Worm (Caenorhabditis elegans) whole organism, L1 larva: Measurements from ENCODE around the gene irk-3.

Experiments
- aly-2 ChIP-seq: fragments of 150-350 bp; optimal IDR thresholded peaks from 2 replicates; lab custom pipeline; 2014; ENCODE audit warnings: missing biosample characterization, missing genetic modification characterization
- ama-1 ChIP-seq: fragments of 150-350 bp; optimal IDR thresholded peaks from 2 replicates; lab custom pipeline; 2014
- blmp-1 ChIP-seq: fragments of 150-350 bp; optimal IDR thresholded peaks from 2 replicates; lab custom pipeline; 2014; ENCODE audit warnings: missing biosample characterization, missing genetic modification characterization
- ceh-8 ChIP-seq: fragments of 200-800 bp; sonication (Bioruptor generic); optimal IDR thresholded peaks from 2 replicates; lab custom pipeline; 2018; ENCODE audit warnings: mild to moderate bottlenecking, missing genetic modification characterization, moderate library complexity, missing compliant biosample characterization
- ceh-82 ChIP-seq, 3 experiments: fragments of 150-350 bp in 1 of 3; sonication (generic microtip) in 2 of 3; optimal IDR thresholded peaks; 2 replicates each; lab custom pipeline; 2014 to 2017; ENCODE audit warnings: missing biosample characterization in 3 of 3, missing genetic modification characterization in 3 of 3
- dpl-1 ChIP-seq, 3 experiments: fragments of 150-350 bp in 2 of 3; sonication (generic microtip) in 1 of 3; optimal IDR thresholded peaks; 2 replicates each; lab custom pipeline; 2014 to 2017; ENCODE audit warnings: missing biosample characterization in 3 of 3, missing genetic modification characterization in 3 of 3, missing genetic modification reagents in 3 of 3
- efl-1 ChIP-seq, 4 experiments: fragments of 150-350 bp; optimal IDR thresholded peaks in 3 of 4; peaks in 1 of 4; 1 replicate in 1 of 4; 2 replicates in 3 of 4; lab custom pipeline; 2014; ENCODE audit warnings: missing biosample characterization in 2 of 4, missing genetic modification characterization in 2 of 4, missing genetic modification reagents in 2 of 4
- egl-13 ChIP-seq: sonication (generic microtip); optimal IDR thresholded peaks from 2 replicates; lab custom pipeline; 2016; ENCODE audit warnings: missing genotype, missing genetic modification reagents, missing genetic modification characterization, missing compliant biosample characterization
- elt-2 ChIP-seq: sonication (generic microtip); optimal IDR thresholded peaks from 2 replicates; lab custom pipeline; 2016; ENCODE audit warnings: missing genetic modification characterization, mild to moderate bottlenecking, inconsistent platforms, missing compliant biosample characterization, missing genetic modification reagents
- ets-5 ChIP-seq: fragments of 200-800 bp; sonication (Bioruptor generic); IDR thresholded peaks from 2 replicates; pipeline ENCODE4 v1.3.6; 2022; ENCODE audit warnings: missing genetic modification characterization, missing compliant biosample characterization
- grh-1 ChIP-seq: fragments of 200-800 bp; sonication (Bioruptor generic); IDR thresholded peaks from 2 replicates; pipeline ENCODE4 v1.3.6; 2022; ENCODE audit warnings: missing genetic modification reagents, missing genetic modification characterization, missing compliant biosample characterization
- hlh-17 ChIP-seq: fragments of 200-800 bp; sonication (Bioruptor generic); optimal IDR thresholded peaks from 2 replicates; lab custom pipeline; 2018; ENCODE audit warnings: missing genetic modification characterization, mild to moderate bottlenecking, missing compliant biosample characterization, moderate library complexity, borderline replicate concordance
- hpl-2 ChIP-seq: fragments of 150-350 bp; optimal IDR thresholded peaks from 2 replicates; lab custom pipeline; 2014; ENCODE audit warnings: missing biosample characterization, missing genetic modification reagents, missing genetic modification characterization
- irx-1 ChIP-seq: sonication (generic microtip); optimal IDR thresholded peaks from 2 replicates; lab custom pipeline; 2016; ENCODE audit warnings: missing genetic modification characterization, missing compliant biosample characterization
- jun-1 ChIP-seq: fragments of 150-350 bp; optimal IDR thresholded peaks from 2 replicates; lab custom pipeline; 2014; ENCODE audit warnings: missing biosample characterization, missing genetic modification reagents, missing genetic modification characterization
- lin-14 ChIP-seq: fragments of 200-800 bp; sonication (Bioruptor generic); optimal IDR thresholded peaks from 2 replicates; lab custom pipeline; 2018; ENCODE audit warnings: mild to moderate bottlenecking, missing genetic modification characterization, moderate library complexity, missing compliant biosample characterization
- lin-15B ChIP-seq: fragments of 150-350 bp; sonication (generic microtip); optimal IDR thresholded peaks from 3 replicates; lab custom pipeline; 2014; ENCODE audit warnings: missing biosample characterization, missing genetic modification characterization
- lin-35 ChIP-seq, 2 experiments: fragments of 150-350 bp; optimal IDR thresholded peaks; 2 replicates each; lab custom pipeline; 2014; ENCODE audit warnings: missing biosample characterization in 2 of 2, missing genetic modification characterization in 2 of 2, missing genetic modification reagents in 2 of 2
- lir-3 ChIP-seq: sonication (generic microtip); optimal IDR thresholded peaks from 2 replicates; lab custom pipeline; 2016; ENCODE audit warnings: mild to moderate bottlenecking, missing genetic modification characterization, moderate library complexity, missing compliant biosample characterization; ENCODE audit not compliant: poor library complexity
- lsy-2 ChIP-seq, 2 experiments: fragments of 150-350 bp; optimal IDR thresholded peaks; 2 replicates each; lab custom pipeline; 2014; ENCODE audit warnings: missing biosample characterization in 2 of 2, missing genetic modification characterization in 2 of 2
- mab-9 ChIP-seq: fragments of 200-800 bp; sonication (Bioruptor generic); IDR thresholded peaks from 2 replicates; pipeline ENCODE4 v1.3.6; 2022; ENCODE audit warnings: missing genetic modification reagents, missing genetic modification characterization, missing compliant biosample characterization
- mep-1 ChIP-seq: fragments of 150-350 bp; optimal IDR thresholded peaks from 2 replicates; lab custom pipeline; 2014; ENCODE audit warnings: missing biosample characterization, missing genetic modification characterization
- nhr-11 ChIP-seq: fragments of 150-350 bp; optimal IDR thresholded peaks from 2 replicates; lab custom pipeline; 2014; ENCODE audit warnings: missing biosample characterization, missing genetic modification characterization
- nhr-19 ChIP-seq: fragments of 200-800 bp; sonication (Bioruptor generic); conservative IDR thresholded peaks from 2 replicates; pipeline ENCODE4 v1.3.6; 2022; ENCODE audit warnings: missing genetic modification characterization, missing compliant biosample characterization
- nhr-20 ChIP-seq: sonication (generic microtip); optimal IDR thresholded peaks from 2 replicates; lab custom pipeline; 2016; ENCODE audit warnings: mild to moderate bottlenecking, missing genetic modification characterization, missing compliant biosample characterization
- nhr-76 ChIP-seq: sonication (generic microtip); optimal IDR thresholded peaks from 2 replicates; lab custom pipeline; 2017; ENCODE audit warnings: missing biosample characterization, missing genetic modification characterization
- nhr-77 ChIP-seq: fragments of 150-350 bp; optimal IDR thresholded peaks from 2 replicates; lab custom pipeline; 2014; ENCODE audit warnings: missing biosample characterization, missing genetic modification characterization
- nhr-85 ChIP-seq: sonication (generic microtip); peaks from one replicate; lab custom pipeline; 2016; ENCODE audit warnings: missing genetic modification characterization, inconsistent platforms, missing compliant biosample characterization
- pag-3 ChIP-seq: sonication (generic microtip); optimal IDR thresholded peaks from 2 replicates; lab custom pipeline; 2017; ENCODE audit warnings: missing genetic modification characterization, mild to moderate bottlenecking, missing compliant biosample characterization, antibody characterized with exemption, borderline replicate concordance; ENCODE audit not compliant: insufficient read depth
- pqm-1 ChIP-seq: sonication (generic microtip); optimal IDR thresholded peaks from 3 replicates; lab custom pipeline; 2017; ENCODE audit warnings: missing biosample characterization, missing genetic modification characterization
- rnt-1 ChIP-seq: sonication (generic microtip); optimal IDR thresholded peaks from 2 replicates; lab custom pipeline; 2016; ENCODE audit warnings: mild to moderate bottlenecking, missing genetic modification characterization, moderate library complexity, missing compliant biosample characterization
- snpc-4 ChIP-seq: fragments of 150-350 bp; optimal IDR thresholded peaks from 2 replicates; lab custom pipeline; 2014; ENCODE audit warnings: missing biosample characterization, missing genetic modification characterization
- sptf-1 ChIP-seq: fragments of 150-350 bp; optimal IDR thresholded peaks from 2 replicates; lab custom pipeline; 2014; ENCODE audit warnings: missing biosample characterization, missing genetic modification characterization
- tlp-1 ChIP-seq: fragments of 150-350 bp; optimal IDR thresholded peaks from 2 replicates; lab custom pipeline; 2014; ENCODE audit warnings: missing biosample characterization, missing genetic modification characterization
- vab-15 ChIP-seq: sonication (generic microtip); optimal IDR thresholded peaks from 2 replicates; lab custom pipeline; 2017; ENCODE audit warnings: missing genotype, mild to moderate bottlenecking, missing genetic modification characterization, missing compliant biosample characterization
- zag-1 ChIP-seq: fragments of 150-350 bp; optimal IDR thresholded peaks from 2 replicates; lab custom pipeline; 2014; ENCODE audit warnings: missing biosample characterization, missing genetic modification characterization
- zip-4 ChIP-seq: fragments of 200-800 bp; sonication (Bioruptor generic); optimal IDR thresholded peaks from 2 replicates; lab custom pipeline; 2018; ENCODE audit warnings: mild to moderate bottlenecking, missing genetic modification characterization, moderate library complexity, missing compliant biosample characterization
- ztf-11 ChIP-seq, 2 experiments: sonication (generic microtip); optimal IDR thresholded peaks; 2 replicates each; lab custom pipeline; 2016 to 2017; ENCODE audit warnings: missing genetic modification characterization in 2 of 2, missing biosample characterization in 1 of 2, missing compliant biosample characterization in 1 of 2
- ztf-4 ChIP-seq: fragments of 150-350 bp; optimal IDR thresholded peaks from 2 replicates; lab custom pipeline; 2014; ENCODE audit warnings: missing biosample characterization, missing genetic modification characterization

Gene irk-3

ce11 chrX:14335621-14336020 lies 34.6 kb downstream of the irk-3 start:
- TF ChIP-seq aly-2 (tag; lab: Kevin White, UChicago), result no peak
- TF ChIP-seq ztf-4 (tag; lab: Kevin White, UChicago), result no peak
- no peak for TF ChIP-seq ets-5 (GFP tag; lab: Robert Waterston, UW)
- TF ChIP-seq rnt-1 (tag; lab: Kevin White, UChicago), result peak; percentile 14
- TF ChIP-seq lin-14 (GFP tag; lab: Kevin White, UChicago), result peak; percentile 25

- no peak for TF ChIP-seq snpc-4 (tag; lab: Kevin White, UChicago)
- TF ChIP-seq nhr-76 (tag; lab: Kevin White, UChicago), result no peak
Measured at ce11 chrX:14335220-14335619, 35.0 kb downstream of the irk-3 start, which contains the start of gene K04G11.1. K04G11.1 (plus strand) TSS chrX:14335520.

ce11 chrX:14334151-14334550 lies 36.1 kb downstream of the irk-3 start:
- TF ChIP-seq lin-14 (GFP tag; lab: Kevin White, UChicago), result peak; percentile 32
- TF ChIP-seq nhr-20, result no peak
- TF ChIP-seq ets-5 (GFP tag; lab: Robert Waterston, UW), result no peak
- TF ChIP-seq zag-1 (tag; lab: Kevin White, UChicago), result no peak
- TF ChIP-seq jun-1, result no peak
- no peak for TF ChIP-seq elt-2 (tag; lab: Kevin White, UChicago)
- no peak for TF ChIP-seq ceh-8 (GFP tag; lab: Kevin White, UChicago)
- no peak for TF ChIP-seq lir-3 (tag; lab: Kevin White, UChicago)
- TF ChIP-seq hpl-2 (GFP tag; lab: Kevin White, UChicago), result no peak
- no peak for TF ChIP-seq dpl-1 (GFP tag; optimal IDR thresholded peaks at IDR 0.05; lab: Kevin White, UChicago)
- peak; percentile 62 for TF ChIP-seq mep-1
- TF ChIP-seq nhr-11 (tag; lab: Kevin White, UChicago), result no peak
- peak; percentile 37 for TF ChIP-seq rnt-1 (tag; lab: Kevin White, UChicago)
- TF ChIP-seq lin-35 (GFP tag; optimal IDR thresholded peaks at IDR 0.05; lab: Kevin White, UChicago), result no peak
- no peak for TF ChIP-seq zip-4 (GFP tag; lab: Kevin White, UChicago)
- TF ChIP-seq lin-15B (tag; lab: Kevin White, UChicago), result no peak
- TF ChIP-seq ama-1 (lab: Kevin White, UChicago), result no peak
- no peak for TF ChIP-seq egl-13 (tag; lab: Kevin White, UChicago)
- TF ChIP-seq efl-1 (optimal IDR thresholded peaks at IDR 0.05; lab: Kevin White, UChicago), result peak in 1 of 2 experiments; percentile 3
- TF ChIP-seq efl-1 (GFP tag; optimal IDR thresholded peaks at IDR 0.05 in 1 of 2; lab: Kevin White, UChicago), result no peak
- TF ChIP-seq pag-3, result no peak
- TF ChIP-seq nhr-19 (GFP tag; lab: Robert Waterston, UW), result no peak
- no peak for TF ChIP-seq nhr-77
- no peak for TF ChIP-seq sptf-1
- TF ChIP-seq lsy-2 (tag; optimal IDR thresholded peaks at IDR 0.05; lab: Kevin White, UChicago), result peak in 1 of 2 experiments; percentile 44
- no peak for TF ChIP-seq pqm-1
- no peak for TF ChIP-seq tlp-1 (tag; lab: Kevin White, UChicago)
- peak; percentile 15 for TF ChIP-seq blmp-1 (tag; lab: Kevin White, UChicago)
- no peak for TF ChIP-seq nhr-85
- TF ChIP-seq snpc-4 (tag; lab: Kevin White, UChicago), result no peak
- TF ChIP-seq ceh-82 (tag; optimal IDR thresholded peaks at IDR 0.05; lab: Kevin White, UChicago), result no peak
- TF ChIP-seq hlh-17 (GFP tag; lab: Kevin White, UChicago), result no peak
- no peak for TF ChIP-seq nhr-76 (tag; lab: Kevin White, UChicago)
- no peak for TF ChIP-seq ztf-11 (tag; optimal IDR thresholded peaks at IDR 0.05; lab: Kevin White, UChicago)

ce11 chrX:14329348-14329747 lies 40.9 kb downstream of the irk-3 start:
- peak; percentile 7 for TF ChIP-seq lin-14 (GFP tag; lab: Kevin White, UChicago)
- 0 out of 2 replicates have a peak, but pooled peaks have one; percentile 29 for TF ChIP-seq grh-1 (GFP tag; lab: Robert Waterston, UW)
- no peak for TF ChIP-seq efl-1 (optimal IDR thresholded peaks at IDR 0.05; lab: Kevin White, UChicago)
- TF ChIP-seq efl-1 (GFP tag; optimal IDR thresholded peaks at IDR 0.05 in 1 of 2; lab: Kevin White, UChicago), result peak in 1 of 2 experiments; percentile 91
- no peak for TF ChIP-seq irx-1
- TF ChIP-seq mab-9 (GFP tag; lab: Robert Waterston, UW), result no peak
- no peak for TF ChIP-seq nhr-11 (tag; lab: Kevin White, UChicago)
- peak; percentile 5 for TF ChIP-seq nhr-85
- TF ChIP-seq vab-15, result no peak
